Fruit fly (Drosophila melanogaster) whole organism, pupa: ENCODE results near the gene CG31206.

ENCODE experiments used
- CG10348 ChIP-seq: fragments of 200-800 bp; sonication (Bioruptor generic); IDR thresholded peaks from 2 replicates; pipeline ENCODE4 v1.3.6; 2022; ENCODE audit warnings: missing biosample characterization, missing genetic modification characterization
- CG12605 ChIP-seq: fragments of 200-800 bp; sonication (Bioruptor generic); IDR thresholded peaks from 2 replicates; pipeline ENCODE4 v1.3.6; 2022; ENCODE audit warnings: missing biosample characterization, missing genetic modification characterization
- CG13204 ChIP-seq: fragments of 200-800 bp; sonication (Bioruptor generic); optimal IDR thresholded peaks from 2 replicates; lab custom pipeline; 2018; ENCODE audit warnings: missing biosample characterization, mild to moderate bottlenecking, missing genetic modification characterization, moderate library complexity
- CG17806 ChIP-seq: fragments of 200-800 bp; sonication (Bioruptor generic); optimal IDR thresholded peaks from 2 replicates; lab custom pipeline; 2018; ENCODE audit warnings: missing biosample characterization, mild to moderate bottlenecking, missing genetic modification characterization, moderate library complexity
- CG32121 ChIP-seq: fragments of 200-800 bp; sonication (Bioruptor generic); IDR thresholded peaks from 2 replicates; pipeline ENCODE4 v1.3.6; 2022; ENCODE audit warnings: missing biosample characterization, missing genetic modification characterization
- CG34367 ChIP-seq: fragments of 200-800 bp; sonication (Bioruptor generic); optimal IDR thresholded peaks from 2 replicates; lab custom pipeline; 2018; ENCODE audit warnings: missing biosample characterization, mild to moderate bottlenecking, missing genetic modification characterization
- CG4496 ChIP-seq: fragments of 200-800 bp; sonication (Bioruptor generic); IDR thresholded peaks from 3 replicates; pipeline ENCODE4 v1.3.6; 2022; ENCODE audit warnings: missing biosample characterization, missing genetic modification characterization
- CG8301 ChIP-seq: fragments of 200-800 bp; sonication (Bioruptor generic); optimal IDR thresholded peaks from 2 replicates; lab custom pipeline; 2018; ENCODE audit warnings: missing biosample characterization, mild to moderate bottlenecking, missing genetic modification characterization
- EcR ChIP-seq: fragments of 200-800 bp; sonication (Bioruptor generic); optimal IDR thresholded peaks from 3 replicates; lab custom pipeline; 2019; ENCODE audit warnings: missing biosample characterization, missing genetic modification characterization, mild to moderate bottlenecking, moderate library complexity, missing genetic modification reagents
- Ets98B ChIP-seq: fragments of 200-800 bp; sonication (Bioruptor generic); IDR thresholded peaks from 2 replicates; pipeline ENCODE4 v1.3.6; 2022; ENCODE audit warnings: missing biosample characterization, missing genetic modification characterization
- Pif1B ChIP-seq: fragments of 200-800 bp; sonication (Bioruptor generic); optimal IDR thresholded peaks from 3 replicates; lab custom pipeline; 2016; ENCODE audit warnings: missing biosample characterization, missing genetic modification characterization

- TF ChIP-seq CG17806 (no peak), Ets98B (GFP tag; lab: Robert Waterston, UW) (no peak), CG34367 (tag; lab: Kevin White, UChicago) (no peak), EcR (no peak), CG4496 (GFP tag; lab: Robert Waterston, UW) (no peak), CG13204 (GFP tag; lab: Kevin White, UChicago) (no peak), Pif1B (no peak), CG8301 (tag; lab: Kevin White, UChicago) (no peak), CG10348 (GFP tag; lab: Robert Waterston, UW) (no peak), CG32121 (GFP tag; lab: Robert Waterston, UW) (no peak), CG12605 (GFP tag; lab: Robert Waterston, UW) (no peak)
Observed at dm6 chr3R:20107863-20108262, at the start of gene CG31206.
